Worm (Caenorhabditis elegans): ENCODE results near the gene cnc-3.

The cnc-3 gene

ce11 chrV:1432500-1433418 lies 15.0 kb upstream of the cnc-3 start:
- TF ChIP-seq nhr-85 (tag) (peak; percentile 78), unc-98 (GFP tag; IDR thresholded peaks at IDR 0.05) (no peak), aha-1 (tag; optimal IDR thresholded peaks at IDR 0.05) (peak; percentile 52), efl-1 (optimal IDR thresholded peaks at IDR 0.05) (no peak), efl-1 (GFP tag; optimal IDR thresholded peaks at IDR 0.05 in 1 of 2) (peak in 1 of 2 experiments; percentile 96), nhr-20 (tag; optimal IDR thresholded peaks at IDR 0.05) (peak; percentile 62), snu-23 (GFP tag; optimal IDR thresholded peaks at IDR 0.05) (peak; percentile 36), lin-14 (GFP tag; optimal IDR thresholded peaks at IDR 0.05) (peak; percentile 19), lin-35 (GFP tag; optimal IDR thresholded peaks at IDR 0.05) (no peak), dpl-1 (GFP tag; optimal IDR thresholded peaks at IDR 0.05) (peak in 2 of 3 experiments; percentile 19 to 80), elt-2 (tag; optimal IDR thresholded peaks at IDR 0.05) (peak; percentile 61)

- TF ChIP-seq zag-1 (tag; optimal IDR thresholded peaks at IDR 0.05) (no peak), efl-1 (optimal IDR thresholded peaks at IDR 0.05) (no peak), efl-1 (GFP tag; optimal IDR thresholded peaks at IDR 0.05 in 1 of 2) (peak in 1 of 2 experiments; percentile 92)
Measured at ce11 chrV:1433419-1433765, 14.4 kb upstream of the cnc-3 start.

ce11 chrV:1434398-1434797 lies 13.4 kb upstream of the cnc-3 start:
- no peak for TF ChIP-seq pqm-1 (tag; optimal IDR thresholded peaks at IDR 0.05)
- no peak for TF ChIP-seq unc-98 (GFP tag; IDR thresholded peaks at IDR 0.05)
- TF ChIP-seq efl-1 (optimal IDR thresholded peaks at IDR 0.05), result no peak
- TF ChIP-seq efl-1 (GFP tag; optimal IDR thresholded peaks at IDR 0.05 in 1 of 2), result peak in 1 of 2 experiments; percentile 87
- no peak for TF ChIP-seq sox-4 (tag; optimal IDR thresholded peaks at IDR 0.05)
- no peak for TF ChIP-seq jun-1 (tag; optimal IDR thresholded peaks at IDR 0.05)
- peak in 1 of 3 experiments; percentile 11 for TF ChIP-seq dpl-1 (GFP tag; optimal IDR thresholded peaks at IDR 0.05)
- no peak for TF ChIP-seq hpl-2 (GFP tag; optimal IDR thresholded peaks at IDR 0.05)

ce11 chrV:1435106-1435505 lies 12.7 kb upstream of the cnc-3 start:
- TF ChIP-seq hlh-17 (GFP tag; optimal IDR thresholded peaks at IDR 0.05; ENCODE audit: borderline replicate concordance) (no peak), efl-1 (optimal IDR thresholded peaks at IDR 0.05) (no peak), efl-1 (GFP tag; optimal IDR thresholded peaks at IDR 0.05 in 1 of 2) (peak in 1 of 2 experiments; percentile 93)

ce11 chrV:1438205-1438604 lies 9.6 kb upstream of the cnc-3 start:
- peak; percentile 12 for TF ChIP-seq nhr-20 (tag; optimal IDR thresholded peaks at IDR 0.05)
- TF ChIP-seq unc-130 (tag; optimal IDR thresholded peaks at IDR 0.05), result no peak
- peak; percentile 52 for TF ChIP-seq blmp-1 (tag; optimal IDR thresholded peaks at IDR 0.05)
- TF ChIP-seq nhr-28 (tag; optimal IDR thresholded peaks at IDR 0.05), result no peak
- TF ChIP-seq lin-39 (tag; optimal IDR thresholded peaks at IDR 0.05), result no peak
- TF ChIP-seq lin-14 (GFP tag; optimal IDR thresholded peaks at IDR 0.05), result peak; percentile 52
- TF ChIP-seq tbx-2 (tag; optimal IDR thresholded peaks at IDR 0.05), result peak; percentile 25
- peak in 2 of 6 experiments; percentile 12 to 65 for TF ChIP-seq elt-3 (tag; optimal IDR thresholded peaks at IDR 0.05)
- no peak for TF ChIP-seq nhr-237 (tag; optimal IDR thresholded peaks at IDR 0.05)
- no peak for TF ChIP-seq mep-1 (tag; optimal IDR thresholded peaks at IDR 0.05)
- no peak for TF ChIP-seq nhr-47 (tag; optimal IDR thresholded peaks at IDR 0.05)
- no peak for TF ChIP-seq fkh-10 (GFP tag; optimal IDR thresholded peaks at IDR 0.05)
- TF ChIP-seq grh-1 (GFP tag; IDR thresholded peaks at IDR 0.05), result peak; percentile 47; the same call in 1 of the 2 replicates

ce11 chrV:1438832-1439231 lies 9.0 kb upstream of the cnc-3 start, which contains the start of gene R09B5.11:
Gene R09B5.11, plus strand, starts transcription at chrV:1439205.
- TF ChIP-seq nhr-71 (tag; optimal IDR thresholded peaks at IDR 0.05) (peak; percentile 54), nhr-19 (GFP tag; conservative IDR thresholded peaks at IDR 0.05) (peak; percentile 44), nhr-77 (tag; optimal IDR thresholded peaks at IDR 0.05) (no peak), elt-3 (tag; optimal IDR thresholded peaks at IDR 0.05) (peak in 4 of 6 experiments; percentile 43 to 84 (median 58)), blmp-1 (tag; optimal IDR thresholded peaks at IDR 0.05) (peak; percentile 7), Y116A8C.19 (tag; optimal IDR thresholded peaks at IDR 0.05; ENCODE audit: borderline replicate concordance) (no peak), fkh-8 (tag; optimal IDR thresholded peaks at IDR 0.05) (no peak), efl-1 (optimal IDR thresholded peaks at IDR 0.05) (no peak), efl-1 (GFP tag; optimal IDR thresholded peaks at IDR 0.05 in 1 of 2) (peak in 1 of 2 experiments; percentile 58), unc-130 (tag; optimal IDR thresholded peaks at IDR 0.05) (peak; percentile 24), mab-9 (GFP tag; IDR thresholded peaks at IDR 0.05) (no peak), egl-13 (tag; optimal IDR thresholded peaks at IDR 0.05) (no peak), lsy-2 (tag; optimal IDR thresholded peaks at IDR 0.05) (peak in 1 of 2 experiments; percentile 23), grh-1 (GFP tag; IDR thresholded peaks at IDR 0.05) (peak; percentile 92), tlp-1 (tag; optimal IDR thresholded peaks at IDR 0.05) (no peak), snu-23 (GFP tag; optimal IDR thresholded peaks at IDR 0.05) (peak; percentile 44), nhr-20 (tag; optimal IDR thresholded peaks at IDR 0.05) (peak; percentile 65), nhr-85 (tag) (peak; percentile 89), tbx-2 (tag; optimal IDR thresholded peaks at IDR 0.05) (peak; percentile 37), lin-14 (GFP tag; optimal IDR thresholded peaks at IDR 0.05) (peak; percentile 84), nhr-90 (tag; optimal IDR thresholded peaks at IDR 0.05; ENCODE audit: poor library complexity) (peak; percentile 42), lin-39 (tag; optimal IDR thresholded peaks at IDR 0.05) (no peak)

Data from whole organism, L1 larva.